Worm (Caenorhabditis elegans) whole organism, late embryonic: ENCODE measurements around the gene Y69E1A.4.

Experiments used
- C08G9.2 ChIP-seq: sonication (generic microtip); optimal IDR thresholded peaks from 2 replicates; lab custom pipeline; 2016; ENCODE audit warnings: mild to moderate bottlenecking, missing genetic modification characterization, moderate library complexity, missing compliant biosample characterization
- ceh-19 ChIP-seq: fragments of 200-800 bp; sonication (Bioruptor generic); optimal IDR thresholded peaks from 2 replicates; lab custom pipeline; 2018; ENCODE audit warnings: mild to moderate bottlenecking, missing genetic modification characterization, missing compliant biosample characterization
- ceh-48 ChIP-seq: sonication (generic microtip); optimal IDR thresholded peaks from 2 replicates; lab custom pipeline; 2016; ENCODE audit warnings: missing genetic modification characterization, inconsistent platforms, missing compliant biosample characterization
- ets-4 ChIP-seq: sonication (generic microtip); optimal IDR thresholded peaks from 2 replicates; lab custom pipeline; 2016; ENCODE audit warnings: missing genetic modification characterization, missing compliant biosample characterization
- fkh-10 ChIP-seq: fragments of 150-350 bp; optimal IDR thresholded peaks from 2 replicates; lab custom pipeline; 2014; ENCODE audit warnings: missing biosample characterization, missing genetic modification reagents, missing genetic modification characterization
- gmeb-2 ChIP-seq: sonication (generic microtip); optimal IDR thresholded peaks from 2 replicates; lab custom pipeline; 2016; ENCODE audit warnings: missing genetic modification characterization, inconsistent platforms, missing compliant biosample characterization
- hlh-30 ChIP-seq: sonication (generic microtip); optimal IDR thresholded peaks from 2 replicates; lab custom pipeline; 2017; ENCODE audit warnings: antibody characterized with exemption, missing genetic modification characterization, missing compliant biosample characterization; ENCODE audit not compliant: insufficient read depth
- lin-11 ChIP-seq: fragments of 200-800 bp; sonication (Bioruptor generic); optimal IDR thresholded peaks from 2 replicates; lab custom pipeline; 2018; ENCODE audit warnings: mild to moderate bottlenecking, missing genetic modification characterization, missing compliant biosample characterization
- nhr-232 ChIP-seq: sonication (generic microtip); optimal IDR thresholded peaks from 2 replicates; lab custom pipeline; 2016; ENCODE audit warnings: missing genetic modification characterization, missing compliant biosample characterization
- pqm-1 ChIP-seq: sonication (generic microtip); optimal IDR thresholded peaks from 2 replicates; lab custom pipeline; 2016; ENCODE audit warnings: missing genetic modification characterization, missing compliant biosample characterization
- ref-2 ChIP-seq: sonication (generic microtip); optimal IDR thresholded peaks from 2 replicates; lab custom pipeline; 2016; ENCODE audit warnings: missing genetic modification characterization, missing compliant biosample characterization
- tbx-2 ChIP-seq: sonication (generic microtip); optimal IDR thresholded peaks from 2 replicates; lab custom pipeline; 2016; ENCODE audit warnings: missing genetic modification characterization, missing compliant biosample characterization
- unc-86 ChIP-seq: sonication (generic microtip); optimal IDR thresholded peaks from 2 replicates; lab custom pipeline; 2016; ENCODE audit warnings: missing genetic modification characterization, missing compliant biosample characterization

DNA sequence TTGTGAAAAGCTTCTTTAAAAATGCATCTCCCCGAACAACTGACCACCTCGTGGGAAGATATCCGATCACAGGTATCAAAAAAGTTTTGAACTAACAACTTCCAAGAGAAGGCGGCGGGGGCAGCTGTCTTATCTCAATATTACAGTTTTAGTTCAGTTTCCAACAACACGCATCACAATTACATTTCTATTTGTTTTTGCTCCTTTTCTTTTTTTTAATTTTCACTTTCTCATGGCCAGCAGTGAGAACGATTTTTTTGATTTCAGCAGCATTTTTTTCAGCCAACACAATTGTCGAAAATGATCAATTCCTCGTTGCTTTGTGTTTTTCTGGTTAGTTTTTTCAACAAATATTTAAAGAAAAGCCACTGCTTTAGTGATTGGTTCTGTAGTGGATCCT, 42.0 kb upstream of the Y69E1A.4 start, which contains the start of gene ZK593.2:
- TF ChIP-seq tbx-2 (tag; lab: Kevin White, UChicago) (no peak), ceh-48 (no peak), ref-2 (no peak), ceh-19 (GFP tag; lab: Kevin White, UChicago) (no peak), gmeb-2 (no peak), unc-86 (tag; lab: Kevin White, UChicago) (no peak), C08G9.2 (tag; lab: Kevin White, UChicago) (no peak), pqm-1 (tag; lab: Kevin White, UChicago) (no peak), lin-11 (no peak), nhr-232 (tag; lab: Kevin White, UChicago) (no peak), hlh-30 (tag; lab: Kevin White, UChicago) (no peak), fkh-10 (GFP tag; lab: Kevin White, UChicago) (no peak), ets-4 (tag; lab: Kevin White, UChicago) (no peak)
